Fruit fly (Drosophila melanogaster) ovary, adult (tissue): Measurements from ENCODE around the gene CG9663.

Experiments
- CG17801 ChIP-seq: fragments of 200-800 bp; optimal IDR thresholded peaks from 2 replicates; lab custom pipeline; 2019; ENCODE audit warnings: missing biosample characterization, mild to moderate bottlenecking, missing genetic modification characterization, moderate library complexity; ENCODE audit not compliant: partially characterized antibody

The CG9663 gene

DNA sequence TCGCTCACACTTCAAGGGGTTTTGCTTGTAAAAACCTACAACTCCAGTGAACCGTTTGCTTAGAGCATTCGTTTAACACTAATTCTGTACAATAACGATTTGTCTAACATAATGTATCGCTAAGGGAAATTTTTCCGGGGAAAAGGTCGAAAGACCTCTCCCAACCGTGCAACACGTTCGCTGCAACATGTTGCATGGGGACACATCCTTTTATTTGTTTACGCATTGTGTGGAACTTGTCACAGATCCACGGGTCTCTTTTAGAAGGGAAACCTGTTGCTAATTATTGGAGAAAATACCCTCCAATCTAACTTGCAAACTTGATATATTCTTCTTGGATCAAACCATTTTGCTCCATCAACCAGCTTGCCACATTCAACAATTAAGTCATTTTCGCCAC lies 37.3 kb downstream of the CG9663 start:
- no peak for TF ChIP-seq CG17801

DNA sequence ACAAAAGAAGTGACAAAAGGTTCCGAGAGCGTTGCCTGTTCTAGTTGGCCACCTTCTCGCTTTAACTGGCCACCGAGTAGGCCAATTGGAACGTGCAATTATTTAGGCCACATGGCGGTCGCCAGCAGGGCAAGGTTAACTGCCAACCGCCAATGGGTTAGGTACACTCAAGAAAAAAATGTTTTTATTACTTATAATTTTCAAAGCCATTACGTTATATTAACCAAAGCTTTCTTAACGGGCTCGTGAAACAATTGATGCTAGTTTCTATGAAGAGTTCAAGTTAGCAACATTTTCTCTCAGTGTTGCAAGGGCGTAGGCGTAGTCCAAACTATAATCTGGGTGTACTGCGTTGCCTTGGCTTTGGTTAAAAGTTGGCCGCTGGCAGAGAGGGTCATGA lies 56.9 kb downstream of the CG9663 start:
- TF ChIP-seq CG17801 = no peak
